Worm (Caenorhabditis elegans) whole organism, L4 larva: Measurements from ENCODE around the gene K03A11.5.

Experiments
- F26F4.8 ChIP-seq: fragments of 200-800 bp; sonication (Bioruptor generic); conservative IDR thresholded peaks from 2 replicates; pipeline ENCODE4 v1.3.6; 2022; ENCODE audit warnings: missing genetic modification characterization, missing compliant biosample characterization
- F44E2.7 ChIP-seq: fragments of 200-800 bp; sonication (Bioruptor generic); IDR thresholded peaks from 2 replicates; pipeline ENCODE4 v2.1.2; 2022; ENCODE audit warnings: missing genetic modification characterization, missing compliant biosample characterization
- R02D3.7 ChIP-seq: fragments of 150-350 bp; sonication (generic microtip); optimal IDR thresholded peaks from 3 replicates; lab custom pipeline; 2014; ENCODE audit warnings: missing biosample characterization, missing genetic modification characterization
- egl-27 ChIP-seq: sonication (generic microtip); optimal IDR thresholded peaks from 3 replicates; lab custom pipeline; 2017; ENCODE audit warnings: missing biosample characterization, missing genetic modification reagents, missing genetic modification characterization
- lin-29 ChIP-seq: fragments of 200-800 bp; sonication (Bioruptor generic); IDR thresholded peaks from 2 replicates; pipeline ENCODE4 v1.3.6; 2022; ENCODE audit warnings: missing genetic modification reagents, missing genetic modification characterization, missing compliant biosample characterization
- lir-3 ChIP-seq: sonication (generic microtip); optimal IDR thresholded peaks from 2 replicates; lab custom pipeline; 2016; ENCODE audit warnings: mild to moderate bottlenecking, missing genetic modification characterization, missing compliant biosample characterization
- lsy-2 ChIP-seq, 2 experiments: fragments of 150-350 bp in 1 of 2; sonication (generic microtip) in 1 of 2; optimal IDR thresholded peaks; 2 replicates each; lab custom pipeline; 2014 to 2017; ENCODE audit warnings: missing biosample characterization in 2 of 2, missing genetic modification characterization in 2 of 2
- nhr-28 ChIP-seq: fragments of 150-350 bp; optimal IDR thresholded peaks from 2 replicates; lab custom pipeline; 2014; ENCODE audit warnings: missing biosample characterization, missing genetic modification characterization

ce11 chrX:13071120-13071519 lies 7.8 kb downstream of the K03A11.5 start, which contains the start of gene cpx-2:
- TF ChIP-seq F26F4.8 (no peak), F44E2.7 (no peak), lin-29 (GFP tag; lab: Robert Waterston, UW) (no peak), R02D3.7 (no peak), lsy-2 (tag; optimal IDR thresholded peaks at IDR 0.05; lab: Kevin White, UChicago) (no peak), lir-3 (tag; lab: Kevin White, UChicago) (no peak), nhr-28 (tag; lab: Kevin White, UChicago) (no peak), egl-27 (tag; lab: Kevin White, UChicago) (no peak)
